Worm (Caenorhabditis elegans) whole organism, L3 larva: ENCODE data around the gene T01E8.8.

Experiments used
- ama-1 ChIP-seq: fragments of 150-350 bp; optimal IDR thresholded peaks from 2 replicates; lab custom pipeline; 2018
- ceh-28 ChIP-seq: fragments of 150-350 bp; optimal IDR thresholded peaks from 2 replicates; lab custom pipeline; 2014; ENCODE audit warnings: missing biosample characterization, missing genetic modification reagents, missing genetic modification characterization
- elt-2 ChIP-seq: sonication (generic microtip); optimal IDR thresholded peaks from 2 replicates; lab custom pipeline; 2016; ENCODE audit warnings: missing genetic modification reagents, mild to moderate bottlenecking, missing genetic modification characterization, missing compliant biosample characterization
- nhr-12 ChIP-seq: fragments of 150-350 bp; optimal IDR thresholded peaks from 2 replicates; lab custom pipeline; 2014; ENCODE audit warnings: missing biosample characterization, missing genetic modification characterization
- nhr-28 ChIP-seq: fragments of 150-350 bp; optimal IDR thresholded peaks from 2 replicates; lab custom pipeline; 2014; ENCODE audit warnings: missing biosample characterization, missing genetic modification characterization
- nhr-67 ChIP-seq: fragments of 150-350 bp; optimal IDR thresholded peaks from 2 replicates; lab custom pipeline; 2014; ENCODE audit warnings: missing biosample characterization, missing genetic modification characterization
- pha-4 ChIP-seq: fragments of 150-350 bp; optimal IDR thresholded peaks from 2 replicates; lab custom pipeline; 2014; ENCODE audit warnings: missing biosample characterization, missing genetic modification reagents, missing genetic modification characterization
- tbx-2 ChIP-seq: sonication (generic microtip); optimal IDR thresholded peaks from 2 replicates; lab custom pipeline; 2016; ENCODE audit warnings: mild to moderate bottlenecking, missing genetic modification characterization, missing compliant biosample characterization

ce11 chrII:10227030-10227429, 4.0 kb upstream of the T01E8.8 start, which contains the start of gene srh-135:
- TF ChIP-seq nhr-67 (no peak), elt-2 (tag; lab: Kevin White, UChicago) (no peak), pha-4 (tag; lab: Kevin White, UChicago) (no peak), nhr-28 (tag; lab: Kevin White, UChicago) (no peak), ama-1 (lab: Kevin White, UChicago) (no peak), nhr-12 (tag; lab: Kevin White, UChicago) (no peak), ceh-28 (no peak), tbx-2 (tag; lab: Kevin White, UChicago) (no peak)
